Worm (Caenorhabditis elegans): ENCODE data around the gene nhr-20.

nhr-20 gene

ce11 chrIII:4277762-4278161 lies 44.7 kb upstream of the nhr-20 start:
- no peak for TF ChIP-seq peb-1 (tag; optimal IDR thresholded peaks at IDR 0.05)
- no peak for TF ChIP-seq elt-1 (tag; optimal IDR thresholded peaks at IDR 0.05)
- TF ChIP-seq aly-2 (tag; optimal IDR thresholded peaks at IDR 0.05) = no peak
- TF ChIP-seq sma-9 (GFP tag; optimal IDR thresholded peaks at IDR 0.05) = no peak
- TF ChIP-seq sma-9 (tag; optimal IDR thresholded peaks at IDR 0.05) = no peak
- TF ChIP-seq egl-27 (tag; optimal IDR thresholded peaks at IDR 0.05) = no peak
- no peak for TF ChIP-seq unc-39 (tag; optimal IDR thresholded peaks at IDR 0.05)
- TF ChIP-seq lin-11 (tag; optimal IDR thresholded peaks at IDR 0.05) = no peak
- no peak for TF ChIP-seq blmp-1 (tag; optimal IDR thresholded peaks at IDR 0.05; ENCODE audit: insufficient read depth)
- TF ChIP-seq ZK546.5 (tag; optimal IDR thresholded peaks at IDR 0.05) = no peak
- no peak for TF ChIP-seq skn-1 (tag; optimal IDR thresholded peaks at IDR 0.05)
- TF ChIP-seq Y55F3AM.14 (GFP tag; optimal IDR thresholded peaks at IDR 0.05) = no peak
- TF ChIP-seq mbf-1 (tag; optimal IDR thresholded peaks at IDR 0.05) = no peak
- TF ChIP-seq lsy-2 (tag; optimal IDR thresholded peaks at IDR 0.05) = no peak
- TF ChIP-seq fos-1 (tag; optimal IDR thresholded peaks at IDR 0.05) = no peak
- no peak for TF ChIP-seq nhr-25 (tag; optimal IDR thresholded peaks at IDR 0.05)
- TF ChIP-seq nhr-21 (tag; optimal IDR thresholded peaks at IDR 0.05) = no peak
- no peak for TF ChIP-seq F13H6.1 (tag; optimal IDR thresholded peaks at IDR 0.05)
- no peak for TF ChIP-seq ztf-11 (tag; optimal IDR thresholded peaks at IDR 0.05)

DNA sequence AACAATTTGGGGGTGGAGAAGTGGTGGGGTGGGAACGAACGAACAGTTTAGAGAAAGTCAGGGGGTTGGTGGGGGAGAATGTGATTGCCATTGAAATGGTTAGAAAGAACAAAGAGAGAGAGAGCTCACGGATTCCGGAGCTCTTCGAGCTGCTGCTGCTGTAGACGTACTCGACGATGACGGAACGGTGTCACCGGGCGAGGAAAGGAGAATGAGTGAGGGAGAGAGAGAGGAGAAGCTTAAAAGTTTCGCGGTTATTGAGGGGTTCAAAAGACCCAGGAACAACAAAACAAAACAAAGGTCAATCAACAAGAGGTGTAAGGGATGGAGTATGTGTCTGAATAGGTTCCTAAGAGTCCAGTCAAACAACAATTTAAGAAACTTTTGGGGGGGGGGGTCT lies 43.3 kb upstream of the nhr-20 start:
- TF ChIP-seq nhr-12 (tag; optimal IDR thresholded peaks at IDR 0.05) = no peak
- TF ChIP-seq elt-3 (tag; optimal IDR thresholded peaks at IDR 0.05) = no peak
- TF ChIP-seq unc-55 (GFP tag; optimal IDR thresholded peaks at IDR 0.05) = no peak
- TF ChIP-seq snpc-4 (tag; optimal IDR thresholded peaks at IDR 0.05) = no peak
- TF ChIP-seq zag-1 (tag; optimal IDR thresholded peaks at IDR 0.05) = no peak
- TF ChIP-seq mab-5 (tag; optimal IDR thresholded peaks at IDR 0.05) = no peak

DNA sequence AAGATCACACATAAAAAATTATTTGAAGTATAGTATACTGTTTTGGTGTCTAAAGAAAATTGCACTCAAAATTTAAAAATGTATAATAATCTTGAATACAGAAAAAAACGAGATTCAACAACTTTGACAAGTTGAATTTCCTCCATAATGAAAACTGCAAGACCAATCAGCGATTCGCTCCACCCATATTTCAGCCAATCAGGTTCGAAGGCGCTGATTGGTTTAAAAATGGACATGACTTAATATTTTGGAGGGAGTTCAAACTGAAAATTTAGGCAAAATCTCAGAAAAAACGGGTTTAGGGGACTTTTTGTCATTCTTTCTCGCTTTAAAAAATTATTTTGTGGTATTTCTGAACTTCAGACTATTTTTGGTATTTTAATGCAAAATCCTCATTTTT lies 42.7 kb upstream of the nhr-20 start:
- peak in 1 of 2 experiments; percentile 5 for TF ChIP-seq lsy-2 (tag; optimal IDR thresholded peaks at IDR 0.05)
- no peak for TF ChIP-seq C34F6.9 (tag; optimal IDR thresholded peaks at IDR 0.05)
- no peak for TF ChIP-seq R02D3.7 (tag; optimal IDR thresholded peaks at IDR 0.05)
- no peak for TF ChIP-seq blmp-1 (tag; optimal IDR thresholded peaks at IDR 0.05; ENCODE audit: insufficient read depth)
- no peak for TF ChIP-seq ama-1 (optimal IDR thresholded peaks at IDR 0.05)

DNA sequence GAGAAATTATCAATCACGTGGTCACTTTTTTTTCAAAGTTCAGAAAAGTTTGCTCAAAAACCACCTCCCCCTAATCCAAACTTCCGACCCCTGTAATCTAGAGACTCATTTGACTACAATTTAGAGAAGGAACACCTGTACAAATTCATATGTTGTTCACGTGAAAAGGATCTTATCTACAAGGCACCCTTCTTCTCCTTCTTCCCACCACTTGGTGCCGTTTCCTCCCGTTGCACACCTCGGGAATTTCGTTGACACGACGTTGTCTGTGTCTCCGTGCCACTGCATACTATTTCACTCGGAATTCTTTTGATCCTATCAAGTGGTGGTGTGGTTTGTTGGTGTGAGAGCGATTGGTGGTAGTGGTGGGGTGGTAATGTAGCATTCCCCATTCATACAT lies 41.5 kb upstream of the nhr-20 start:
- TF ChIP-seq nhr-237 (tag; optimal IDR thresholded peaks at IDR 0.05) (no peak), nhr-21 (tag; optimal IDR thresholded peaks at IDR 0.05) (no peak), sma-9 (GFP tag; optimal IDR thresholded peaks at IDR 0.05) (peak; percentile 17), sma-9 (tag; optimal IDR thresholded peaks at IDR 0.05) (no peak), ceh-16 (tag; optimal IDR thresholded peaks at IDR 0.05) (peak; percentile 47), blmp-1 (tag; optimal IDR thresholded peaks at IDR 0.05; ENCODE audit: insufficient read depth) (no peak)

DNA sequence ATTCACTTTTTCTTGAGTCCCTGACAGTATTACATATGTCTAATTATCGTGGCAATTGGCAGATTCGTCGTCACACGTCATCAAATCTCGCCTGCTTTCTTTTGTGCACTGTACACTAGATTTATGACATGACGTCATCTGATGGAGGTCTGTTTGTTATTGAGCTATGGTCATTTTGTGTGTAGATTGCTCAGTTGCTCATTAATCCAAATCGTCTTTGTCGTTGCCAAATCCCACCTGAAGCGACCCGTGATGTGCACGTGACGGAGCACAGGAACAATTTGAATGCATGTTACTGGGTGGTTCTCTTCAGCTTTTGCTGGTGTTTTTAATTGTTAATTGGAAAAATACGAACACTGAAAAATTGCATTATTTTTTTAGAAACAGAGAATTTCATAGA lies 39.8 kb upstream of the nhr-20 start:
- TF ChIP-seq mbf-1 (tag; optimal IDR thresholded peaks at IDR 0.05) (no peak), unc-55 (GFP tag; optimal IDR thresholded peaks at IDR 0.05) (no peak), nhr-11 (tag; optimal IDR thresholded peaks at IDR 0.05) (no peak), dmd-4 (tag; optimal IDR thresholded peaks at IDR 0.05) (no peak), unc-62 (GFP tag; optimal IDR thresholded peaks at IDR 0.05) (no peak), ceh-16 (tag; optimal IDR thresholded peaks at IDR 0.05) (no peak), nhr-12 (tag; optimal IDR thresholded peaks at IDR 0.05) (no peak), fos-1 (tag; optimal IDR thresholded peaks at IDR 0.05) (no peak), sma-3 (GFP tag; optimal IDR thresholded peaks at IDR 0.05) (no peak), snpc-4 (tag; optimal IDR thresholded peaks at IDR 0.05) (no peak), ztf-11 (tag; optimal IDR thresholded peaks at IDR 0.05) (no peak), nhr-21 (tag; optimal IDR thresholded peaks at IDR 0.05) (no peak), lin-11 (tag; optimal IDR thresholded peaks at IDR 0.05) (no peak), sem-4 (tag; optimal IDR thresholded peaks at IDR 0.05) (no peak), lin-13 (GFP tag; optimal IDR thresholded peaks at IDR 0.05) (no peak), F13H6.1 (tag; optimal IDR thresholded peaks at IDR 0.05) (no peak), mdl-1 (tag; optimal IDR thresholded peaks at IDR 0.05) (no peak), nhr-237 (tag; optimal IDR thresholded peaks at IDR 0.05) (no peak), ztf-1 (GFP tag; conservative IDR thresholded peaks at IDR 0.05) (no peak), elt-3 (tag; optimal IDR thresholded peaks at IDR 0.05) (no peak)
